Worm (Caenorhabditis elegans): ENCODE results near the gene srw-15.
"Not testable (repeated sequence)": the region's sequence is repeated elsewhere in the genome, so short reads cannot be mapped to it uniquely, and the experiment has no call there.

Gene srw-15

DNA sequence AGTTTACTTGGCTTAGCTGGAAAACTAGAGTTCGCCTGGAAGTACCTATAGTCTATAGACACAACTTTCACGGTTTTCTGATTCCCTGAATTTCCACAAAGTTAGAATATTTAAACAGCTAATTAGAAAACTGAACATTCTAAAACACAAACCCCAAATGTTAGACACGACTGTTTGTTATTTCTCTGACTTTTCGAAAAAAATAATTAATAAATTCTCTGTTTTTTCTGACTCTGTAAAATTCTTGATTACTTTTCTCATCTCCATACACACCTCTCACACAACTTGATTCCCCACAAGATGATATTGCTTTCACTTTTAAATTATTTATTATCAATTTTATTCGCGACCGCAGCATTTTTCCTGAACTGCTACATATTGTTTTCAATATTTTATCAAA is 23.2 kb downstream of the srw-15 start, which contains the start of gene srbc-75:
TSS of gene srbc-75 (plus strand) at position 301 of the 400 bp plus-strand sequence.
- no peak for TF ChIP-seq elt-1 (tag; optimal IDR thresholded peaks at IDR 0.05)
- no peak for TF ChIP-seq egl-27 (tag; optimal IDR thresholded peaks at IDR 0.05)
- no peak for TF ChIP-seq sea-2 (GFP tag; optimal IDR thresholded peaks at IDR 0.05)
- no peak for TF ChIP-seq ceh-9 (tag; optimal IDR thresholded peaks at IDR 0.05)
- no peak for TF ChIP-seq lin-15B (tag; optimal IDR thresholded peaks at IDR 0.05)
- no peak for TF ChIP-seq ama-1 (optimal IDR thresholded peaks at IDR 0.05)
- TF ChIP-seq nfya-1 (tag; optimal IDR thresholded peaks at IDR 0.05; ENCODE audit: insufficient read depth), result no peak
- no peak for TF ChIP-seq aly-2 (tag; optimal IDR thresholded peaks at IDR 0.05)
- TF ChIP-seq pqm-1 (tag; optimal IDR thresholded peaks at IDR 0.05), result no peak
- no peak for TF ChIP-seq nhr-43 (tag; optimal IDR thresholded peaks at IDR 0.05; ENCODE audit: poor library complexity, severe bottlenecking)
- TF ChIP-seq zag-1 (tag; optimal IDR thresholded peaks at IDR 0.05), result no peak
- no peak for TF ChIP-seq unc-62 (GFP tag; optimal IDR thresholded peaks at IDR 0.05)
- no peak for TF ChIP-seq fos-1 (tag; optimal IDR thresholded peaks at IDR 0.05)
- TF ChIP-seq nhr-76 (tag; optimal IDR thresholded peaks at IDR 0.05), result no peak
- no peak for TF ChIP-seq nhr-11 (tag; optimal IDR thresholded peaks at IDR 0.05)
- no peak for TF ChIP-seq nhr-77 (tag; optimal IDR thresholded peaks at IDR 0.05)
- TF ChIP-seq nhr-12 (tag; optimal IDR thresholded peaks at IDR 0.05), result no peak
- TF ChIP-seq daf-12 (tag; optimal IDR thresholded peaks at IDR 0.05), result no peak

DNA sequence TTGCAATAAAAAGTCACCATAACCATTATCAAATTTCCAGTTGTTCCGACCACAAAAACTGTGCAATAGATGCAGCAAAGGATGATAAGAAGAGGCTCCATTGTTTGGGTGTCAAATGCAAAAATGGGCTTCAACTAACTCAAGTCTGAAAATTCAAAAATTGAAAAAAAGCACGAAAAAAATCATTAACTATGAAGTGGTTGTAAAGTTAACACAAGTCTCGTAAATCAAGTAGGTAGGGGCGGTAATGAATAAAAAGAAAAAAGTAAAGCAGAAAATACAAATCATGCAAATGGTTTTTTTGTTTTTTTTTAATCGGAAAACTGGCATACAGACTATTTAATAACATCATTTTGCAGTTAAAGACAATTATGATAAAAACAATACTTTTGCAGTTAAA is 26.3 kb downstream of the srw-15 start, which contains the start of gene srsx-39:
TSS of gene srsx-39 (minus strand) at position 101 of the 400 bp plus-strand sequence.
- not testable (repeated sequence) for TF ChIP-seq nhr-67, jun-1, nhr-23 (tag; optimal IDR thresholded peaks at IDR 0.05)

ce11 chrV:15259049-15259448 is 28.7 kb downstream of the srw-15 start, which contains the start of gene srsx-37:
srsx-37 (minus strand) TSS chrV:15259149.
- TF ChIP-seq ceh-82 (tag; optimal IDR thresholded peaks at IDR 0.05), result no peak
- TF ChIP-seq unc-39 (tag; optimal IDR thresholded peaks at IDR 0.05), result no peak
- no peak for TF ChIP-seq ceh-9 (tag; optimal IDR thresholded peaks at IDR 0.05)
- TF ChIP-seq nhr-77 (tag; optimal IDR thresholded peaks at IDR 0.05), result no peak
- TF ChIP-seq pqm-1 (tag; optimal IDR thresholded peaks at IDR 0.05), result no peak
- no peak for TF ChIP-seq nhr-11 (tag; optimal IDR thresholded peaks at IDR 0.05)
- no peak for TF ChIP-seq fkh-10 (GFP tag; optimal IDR thresholded peaks at IDR 0.05)
- no peak for TF ChIP-seq nhr-23 (tag; optimal IDR thresholded peaks at IDR 0.05)
- no peak for TF ChIP-seq elt-2 (tag; optimal IDR thresholded peaks at IDR 0.05)
- TF ChIP-seq mdl-1 (tag; optimal IDR thresholded peaks at IDR 0.05), result no peak
- TF ChIP-seq elt-3 (tag; optimal IDR thresholded peaks at IDR 0.05), result no peak
- no peak for TF ChIP-seq ama-1 (optimal IDR thresholded peaks at IDR 0.05)
- TF ChIP-seq nfya-1 (tag; optimal IDR thresholded peaks at IDR 0.05; ENCODE audit: insufficient read depth), result no peak
- TF ChIP-seq ZK546.5 (tag; optimal IDR thresholded peaks at IDR 0.05), result no peak
- no peak for TF ChIP-seq elt-1 (tag; optimal IDR thresholded peaks at IDR 0.05)

DNA sequence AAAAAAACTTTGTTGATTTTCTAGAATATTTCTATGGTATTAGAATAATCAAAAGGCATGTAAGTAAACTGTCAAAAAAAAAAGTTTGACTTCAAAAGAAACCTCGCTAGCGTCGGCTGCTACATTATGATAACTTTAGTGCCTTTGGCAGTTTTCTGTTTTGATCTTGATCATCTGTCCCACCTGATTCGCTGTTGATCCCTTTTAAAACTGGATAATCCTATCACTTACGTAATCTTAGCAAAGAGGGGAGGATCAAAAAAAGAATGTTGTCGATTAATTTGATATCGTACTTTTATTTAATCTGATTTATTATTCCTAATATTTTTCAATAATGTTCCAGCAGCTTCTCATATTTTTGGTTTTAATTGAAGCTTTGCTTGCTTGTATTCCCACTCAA is 29.6 kb downstream of the srw-15 start, which contains the start of gene M01B2.8:
TSS of gene M01B2.8 (plus strand) at position 301 of the 400 bp plus-strand sequence.
- TF ChIP-seq sea-2 (GFP tag; optimal IDR thresholded peaks at IDR 0.05), result no peak
- no peak for TF ChIP-seq ceh-16 (tag; optimal IDR thresholded peaks at IDR 0.05)
- no peak for TF ChIP-seq lin-39 (tag; optimal IDR thresholded peaks at IDR 0.05)
- TF ChIP-seq fkh-10 (GFP tag; optimal IDR thresholded peaks at IDR 0.05), result no peak
- no peak for TF ChIP-seq hmg-11 (tag; optimal IDR thresholded peaks at IDR 0.05)
- TF ChIP-seq fkh-2 (tag; optimal IDR thresholded peaks at IDR 0.05), result no peak
- no peak for TF ChIP-seq mml-1 (tag; optimal IDR thresholded peaks at IDR 0.05)

DNA sequence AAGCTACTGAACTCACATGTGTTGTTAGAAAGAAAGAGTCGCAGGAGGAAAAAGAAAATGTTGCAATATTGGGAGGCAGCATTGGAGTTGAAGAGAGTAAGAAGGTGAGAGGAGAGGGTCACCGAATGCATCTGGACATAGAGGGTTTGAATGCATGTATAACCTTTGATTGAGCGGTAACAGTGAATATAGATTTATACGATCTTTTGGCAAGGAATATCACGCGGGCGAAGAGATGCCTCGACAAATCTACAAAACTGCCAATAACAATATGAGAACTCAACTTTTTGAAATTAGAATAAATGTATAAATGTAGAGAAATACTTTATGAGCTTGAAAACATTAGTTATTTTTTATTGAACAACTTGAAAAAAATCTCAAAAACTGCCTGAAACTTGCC is 32.0 kb downstream of the srw-15 start, which contains the start of gene M01B2.10:
TSS of gene M01B2.10 (minus strand) at position 101 of the 400 bp plus-strand sequence.
- TF ChIP-seq aly-2, eor-1, ceh-28 (tag; optimal IDR thresholded peaks at IDR 0.05): not testable (repeated sequence)

Data from whole organism, L3 larva.